Worm (Caenorhabditis elegans) whole organism, late embryonic: ENCODE results near the gene clpf-1.

ENCODE experiments used
- C08G9.2 ChIP-seq: sonication (generic microtip); optimal IDR thresholded peaks from 2 replicates; lab custom pipeline; 2016; ENCODE audit warnings: mild to moderate bottlenecking, missing genetic modification characterization, moderate library complexity, missing compliant biosample characterization
- F13H6.1 ChIP-seq: sonication (generic microtip); optimal IDR thresholded peaks from 2 replicates; lab custom pipeline; 2016; ENCODE audit warnings: missing genetic modification characterization, missing compliant biosample characterization
- K09A11.1 ChIP-seq: sonication (generic microtip); optimal IDR thresholded peaks from 2 replicates; lab custom pipeline; 2017; ENCODE audit warnings: antibody characterized with exemption, mild to moderate bottlenecking, missing genetic modification characterization, missing compliant biosample characterization; ENCODE audit not compliant: insufficient read depth
- ama-1 ChIP-seq: fragments of 150-350 bp; optimal IDR thresholded peaks from 2 replicates; lab custom pipeline; 2014
- ceh-14 ChIP-seq: sonication (generic microtip); optimal IDR thresholded peaks from 2 replicates; lab custom pipeline; 2016; ENCODE audit warnings: missing genotype, missing genetic modification characterization, missing compliant biosample characterization
- ceh-18 ChIP-seq: sonication (generic microtip); optimal IDR thresholded peaks from 2 replicates; lab custom pipeline; 2016; ENCODE audit warnings: missing genetic modification characterization, missing compliant biosample characterization
- ceh-19 ChIP-seq: fragments of 200-800 bp; sonication (Bioruptor generic); optimal IDR thresholded peaks from 2 replicates; lab custom pipeline; 2018; ENCODE audit warnings: mild to moderate bottlenecking, missing genetic modification characterization, missing compliant biosample characterization
- ceh-24 ChIP-seq: sonication (generic microtip); optimal IDR thresholded peaks from 2 replicates; lab custom pipeline; 2016; ENCODE audit warnings: mild to moderate bottlenecking, missing genetic modification characterization, missing compliant biosample characterization
- ceh-30 ChIP-seq: fragments of 150-350 bp; optimal IDR thresholded peaks from 2 replicates; lab custom pipeline; 2014; ENCODE audit warnings: missing biosample characterization, missing genetic modification characterization
- ceh-31 ChIP-seq: sonication (generic microtip); optimal IDR thresholded peaks from 2 replicates; lab custom pipeline; 2016; ENCODE audit warnings: missing genetic modification characterization, missing compliant biosample characterization
- ceh-34 ChIP-seq: sonication (generic microtip); optimal IDR thresholded peaks from 2 replicates; lab custom pipeline; 2016; ENCODE audit warnings: mild to moderate bottlenecking, missing genetic modification characterization, missing compliant biosample characterization
- ceh-45 ChIP-seq: fragments of 200-800 bp; sonication (Bioruptor generic); IDR thresholded peaks from 2 replicates; pipeline ENCODE4 v1.3.6; 2022; ENCODE audit warnings: missing genetic modification reagents, missing genetic modification characterization, missing compliant biosample characterization
- ceh-6 ChIP-seq: fragments of 200-800 bp; sonication (Bioruptor generic); optimal IDR thresholded peaks from 2 replicates; lab custom pipeline; 2018; ENCODE audit warnings: mild to moderate bottlenecking, missing genetic modification characterization, missing compliant biosample characterization
- che-1 ChIP-seq: sonication (generic microtip); optimal IDR thresholded peaks from 2 replicates; lab custom pipeline; 2016; ENCODE audit warnings: mild to moderate bottlenecking, missing genetic modification characterization, missing compliant biosample characterization
- dmd-4 ChIP-seq: sonication (generic microtip); optimal IDR thresholded peaks from 2 replicates; lab custom pipeline; 2016; ENCODE audit warnings: borderline replicate concordance, missing genetic modification characterization, missing compliant biosample characterization
- dve-1 ChIP-seq: sonication (generic microtip); optimal IDR thresholded peaks from 2 replicates; lab custom pipeline; 2017; ENCODE audit warnings: antibody characterized with exemption, mild to moderate bottlenecking, missing genetic modification characterization, missing compliant biosample characterization
- elt-2 ChIP-seq: sonication (generic microtip); optimal IDR thresholded peaks from 2 replicates; lab custom pipeline; 2016; ENCODE audit warnings: missing genetic modification reagents, missing genetic modification characterization, missing compliant biosample characterization
- elt-4 ChIP-seq: sonication (generic microtip); optimal IDR thresholded peaks from 2 replicates; lab custom pipeline; 2016; ENCODE audit warnings: missing genetic modification characterization, missing compliant biosample characterization
- fax-1 ChIP-seq: sonication (generic microtip); optimal IDR thresholded peaks from 2 replicates; lab custom pipeline; 2016; ENCODE audit warnings: missing genotype, missing genetic modification characterization, missing compliant biosample characterization
- fkh-10 ChIP-seq: fragments of 150-350 bp; optimal IDR thresholded peaks from 2 replicates; lab custom pipeline; 2014; ENCODE audit warnings: missing biosample characterization, missing genetic modification reagents, missing genetic modification characterization
- hlh-13 ChIP-seq: fragments of 200-800 bp; sonication (Bioruptor generic); optimal IDR thresholded peaks from 2 replicates; lab custom pipeline; 2018; ENCODE audit warnings: mild to moderate bottlenecking, missing genetic modification characterization, missing compliant biosample characterization
- hlh-8 ChIP-seq: sonication (generic microtip); optimal IDR thresholded peaks from 2 replicates; lab custom pipeline; 2016; ENCODE audit warnings: missing genotype, missing genetic modification characterization, missing compliant biosample characterization
- madf-2 ChIP-seq: sonication (generic microtip); optimal IDR thresholded peaks from 2 replicates; lab custom pipeline; 2017; ENCODE audit warnings: missing genetic modification characterization, missing compliant biosample characterization
- mec-3 ChIP-seq: sonication (generic microtip); optimal IDR thresholded peaks from 2 replicates; lab custom pipeline; 2016; ENCODE audit warnings: borderline replicate concordance, missing genetic modification characterization, missing compliant biosample characterization
- nfya-1 ChIP-seq: sonication (generic microtip); optimal IDR thresholded peaks from 2 replicates; lab custom pipeline; 2017; ENCODE audit warnings: missing genetic modification characterization, mild to moderate bottlenecking, missing compliant biosample characterization, antibody characterized with exemption, moderate library complexity
- npax-4 ChIP-seq: sonication (generic microtip); optimal IDR thresholded peaks from 2 replicates; lab custom pipeline; 2016; ENCODE audit warnings: missing genetic modification characterization, missing compliant biosample characterization
- odd-2 ChIP-seq: sonication (generic microtip); optimal IDR thresholded peaks from 2 replicates; lab custom pipeline; 2017; ENCODE audit warnings: antibody characterized with exemption, mild to moderate bottlenecking, missing genetic modification characterization, missing compliant biosample characterization
- pros-1 ChIP-seq: fragments of 150-350 bp; optimal IDR thresholded peaks from 2 replicates; lab custom pipeline; 2014; ENCODE audit warnings: missing biosample characterization, missing genetic modification reagents, missing genetic modification characterization
- sdc-2 ChIP-seq: sonication (generic microtip); optimal IDR thresholded peaks from 2 replicates; lab custom pipeline; 2016; ENCODE audit warnings: missing genotype, missing genetic modification characterization, missing compliant biosample characterization
- sox-4 ChIP-seq: sonication (generic microtip); optimal IDR thresholded peaks from 2 replicates; lab custom pipeline; 2017; ENCODE audit warnings: mild to moderate bottlenecking, missing genetic modification characterization, inconsistent platforms, missing compliant biosample characterization
- syd-9 ChIP-seq: sonication (generic microtip); optimal IDR thresholded peaks from 2 replicates; lab custom pipeline; 2016; ENCODE audit warnings: mild to moderate bottlenecking, missing genetic modification characterization, moderate library complexity, missing compliant biosample characterization
- unc-3 ChIP-seq, 2 experiments: fragments of 200-800 bp in 1 of 2; sonication (Bioruptor generic) in 1 of 2; sonication (generic microtip) in 1 of 2; conservative IDR thresholded peaks in 1 of 2; optimal IDR thresholded peaks in 1 of 2; 2 replicates each; pipeline versions ENCODE4 v1.3.6 to Lab custom; 2016 to 2022; ENCODE audit warnings: missing compliant biosample characterization in 2 of 2, missing genetic modification characterization in 2 of 2, missing genetic modification reagents in 1 of 2
- unc-86 ChIP-seq: sonication (generic microtip); optimal IDR thresholded peaks from 2 replicates; lab custom pipeline; 2016; ENCODE audit warnings: missing genetic modification characterization, missing compliant biosample characterization
- ztf-16 ChIP-seq: sonication (generic microtip); optimal IDR thresholded peaks from 2 replicates; lab custom pipeline; 2017; ENCODE audit warnings: missing genetic modification characterization, missing compliant biosample characterization

Gene clpf-1

ce11 chrIII:3351672-3352071, 45.9 kb upstream of the clpf-1 start:
- no peak for TF ChIP-seq ceh-24 (tag; lab: Kevin White, UChicago)
- no peak for TF ChIP-seq C08G9.2
- no peak for TF ChIP-seq sox-4
- no peak for TF ChIP-seq ceh-19 (GFP tag; lab: Kevin White, UChicago)
- no peak for TF ChIP-seq elt-4
- no peak for TF ChIP-seq ceh-30 (tag; lab: Kevin White, UChicago)
- no peak for TF ChIP-seq ceh-34 (tag; lab: Kevin White, UChicago)
- TF ChIP-seq ztf-16 = no peak
- TF ChIP-seq hlh-8 (tag; lab: Kevin White, UChicago) = no peak

- TF ChIP-seq sdc-2 (tag; lab: Kevin White, UChicago) (no peak), unc-86 (tag; lab: Kevin White, UChicago) (no peak), ztf-16 (no peak), elt-2 (tag; lab: Kevin White, UChicago) (peak; percentile 57)
Observed at ce11 chrIII:3355791-3356190, 41.8 kb upstream of the clpf-1 start.

ce11 chrIII:3360067-3360466, 37.5 kb upstream of the clpf-1 start:
- TF ChIP-seq nfya-1 (peak; percentile 79), pros-1 (tag; lab: Kevin White, UChicago) (no peak)
- TF ChIP-seq, all 69 proteins: peak for 1

- TF ChIP-seq npax-4 (tag; lab: Kevin White, UChicago) (no peak), odd-2 (no peak)
Observed at ce11 chrIII:3367772-3368171, 29.8 kb upstream of the clpf-1 start.

ce11 chrIII:3370054-3370453, 27.5 kb upstream of the clpf-1 start, which contains the start of gene prk-2:
Gene prk-2, minus strand, starts transcription at chrIII:3370209.
- TF ChIP-seq che-1 (no peak), ceh-18 (no peak), hlh-13 (GFP tag; lab: Kevin White, UChicago) (no peak), fax-1 (tag; lab: Kevin White, UChicago) (no peak), ceh-6 (GFP tag; lab: Kevin White, UChicago) (no peak), dve-1 (no peak), elt-2 (tag; lab: Kevin White, UChicago) (peak; percentile 90)

- TF ChIP-seq elt-2 (tag; lab: Kevin White, UChicago) (peak; percentile 53), nfya-1 (no peak), ceh-6 (GFP tag; lab: Kevin White, UChicago) (no peak)
- TF ChIP-seq, all 69 proteins: peak for 1
Observed at ce11 chrIII:3370770-3371169, 26.8 kb upstream of the clpf-1 start.

- TF ChIP-seq K09A11.1 (tag; lab: Kevin White, UChicago) = no peak
- TF ChIP-seq ceh-30 (tag; lab: Kevin White, UChicago) = no peak
- no peak for TF ChIP-seq mec-3 (tag; lab: Kevin White, UChicago)
- TF ChIP-seq ceh-31 (tag; lab: Kevin White, UChicago) = no peak
- no peak for TF ChIP-seq fkh-10
- TF ChIP-seq ama-1 (lab: Kevin White, UChicago) = no peak
- no peak for TF ChIP-seq ceh-14 (tag; lab: Kevin White, UChicago)
- no peak for TF ChIP-seq sdc-2 (tag; lab: Kevin White, UChicago)
- TF ChIP-seq syd-9 (tag; lab: Kevin White, UChicago) = no peak
- no peak for TF ChIP-seq pros-1 (tag; lab: Kevin White, UChicago)
- TF ChIP-seq che-1 = no peak
- TF ChIP-seq madf-2 = no peak
- no peak for TF ChIP-seq dmd-4 (tag; lab: Kevin White, UChicago)
- TF ChIP-seq ceh-45 (GFP tag; lab: Robert Waterston, UW) = no peak
- no peak for TF ChIP-seq F13H6.1 (tag; lab: Kevin White, UChicago)
- TF ChIP-seq ceh-6 (GFP tag; lab: Kevin White, UChicago) = no peak
- no peak for TF ChIP-seq unc-3 (GFP tag; conservative IDR thresholded peaks at IDR 0.05; lab: Robert Waterston, UW)
- TF ChIP-seq unc-3 (tag; optimal IDR thresholded peaks at IDR 0.05; lab: Kevin White, UChicago) = no peak
Observed at ce11 chrIII:3372278-3372677, 25.3 kb upstream of the clpf-1 start.
